Worm (Caenorhabditis elegans): Measurements from ENCODE around the gene Y38H8A.7.

DNA sequence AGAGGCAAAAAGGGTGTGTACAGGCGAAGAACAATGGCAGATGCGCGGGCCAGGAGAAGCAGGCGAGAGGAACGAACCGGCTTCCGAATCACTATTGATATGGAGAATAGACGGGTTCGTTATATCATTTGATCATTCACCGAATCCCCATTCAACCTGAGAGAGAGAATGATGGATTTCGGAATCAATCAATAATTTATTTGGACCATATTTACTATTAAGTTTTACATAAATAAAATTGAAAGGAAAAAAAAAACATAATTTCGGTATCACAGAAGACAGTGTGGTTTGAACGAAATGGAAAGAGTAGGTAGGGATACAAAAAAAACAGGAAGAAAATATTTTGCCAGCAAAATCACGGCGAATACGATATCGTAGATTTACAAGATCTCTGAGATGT lies 10.0 kb upstream of the Y38H8A.7 start, which contains the start of gene mam-3:
- TF ChIP-seq lin-35 (GFP tag; optimal IDR thresholded peaks at IDR 0.05) (no peak), lin-26 (GFP tag; IDR thresholded peaks at IDR 0.05) (no peak), mcd-1 (GFP tag; IDR thresholded peaks at IDR 0.05) (no peak), ama-1 (optimal IDR thresholded peaks at IDR 0.05) (no peak), ama-1 (GFP tag; optimal IDR thresholded peaks at IDR 0.05) (no peak), aptf-2 (GFP tag; conservative IDR thresholded peaks at IDR 0.05) (no peak), pha-4 (tag; optimal IDR thresholded peaks at IDR 0.05) (no peak), unc-62 (GFP tag; optimal IDR thresholded peaks at IDR 0.05) (no peak), T26A5.8 (tag; optimal IDR thresholded peaks at IDR 0.05) (no peak), dpl-1 (GFP tag; optimal IDR thresholded peaks at IDR 0.05) (no peak), F49E8.2 (tag; optimal IDR thresholded peaks at IDR 0.05; ENCODE audit: insufficient read depth) (no peak), B0261.1 (tag; optimal IDR thresholded peaks at IDR 0.05) (no peak), fkh-3 (tag; optimal IDR thresholded peaks at IDR 0.05) (no peak)
